Worm (Caenorhabditis elegans): ENCODE results near the gene F25E5.1.

F25E5.1 gene

DNA sequence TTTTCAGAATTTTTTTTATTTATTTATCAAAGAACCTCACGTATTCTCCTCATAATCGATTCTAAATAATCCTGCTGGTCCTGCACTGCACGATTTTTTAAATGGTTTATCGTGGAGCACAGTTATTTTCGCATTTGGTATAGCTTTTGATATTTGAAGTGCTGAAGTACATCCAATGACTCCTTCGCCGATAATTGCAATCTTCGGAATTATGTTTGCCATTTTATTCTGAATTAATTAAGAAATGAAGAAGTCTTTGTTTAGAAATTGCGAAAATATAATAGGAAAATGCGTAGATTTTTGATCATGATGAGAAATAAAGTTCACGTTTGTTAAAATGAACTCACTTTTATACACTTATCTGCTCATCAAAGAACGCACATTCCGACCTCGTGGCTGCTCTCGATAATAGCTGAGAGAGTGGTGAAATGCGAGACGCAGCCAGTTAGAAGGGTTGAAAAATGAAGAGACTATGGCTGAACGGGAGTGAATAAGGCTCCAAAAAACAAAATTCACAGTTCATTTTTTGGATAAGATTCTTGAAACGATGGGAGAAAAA lies 30.8 kb upstream of the F25E5.1 start:
- TF ChIP-seq C34F6.9 (tag; optimal IDR thresholded peaks at IDR 0.05) (peak; percentile 76), F13H6.1 (tag; optimal IDR thresholded peaks at IDR 0.05) (peak; percentile 64), dmd-4 (tag; optimal IDR thresholded peaks at IDR 0.05) (no peak), mdl-1 (tag; optimal IDR thresholded peaks at IDR 0.05) (peak; percentile 87 to 88), sma-9 (GFP tag; optimal IDR thresholded peaks at IDR 0.05) (peak; percentile 95), sma-9 (tag; optimal IDR thresholded peaks at IDR 0.05) (no peak), sem-4 (tag; optimal IDR thresholded peaks at IDR 0.05) (peak; percentile 46), snpc-4 (tag; optimal IDR thresholded peaks at IDR 0.05) (no peak), Y55F3AM.14 (GFP tag; optimal IDR thresholded peaks at IDR 0.05) (no peak), ama-1 (optimal IDR thresholded peaks at IDR 0.05) (peak; percentile 88), lin-39 (tag; optimal IDR thresholded peaks at IDR 0.05) (no peak), fos-1 (tag; optimal IDR thresholded peaks at IDR 0.05) (peak; percentile 49), skn-1 (tag; optimal IDR thresholded peaks at IDR 0.05) (peak; percentile 34), ztf-4 (tag; optimal IDR thresholded peaks at IDR 0.05) (peak; percentile 6), crh-2 (tag; optimal IDR thresholded peaks at IDR 0.05) (peak; percentile 78), nhr-129 (tag; optimal IDR thresholded peaks at IDR 0.05) (peak; percentile 48), blmp-1 (tag; optimal IDR thresholded peaks at IDR 0.05; ENCODE audit: insufficient read depth) (no peak), egl-27 (tag; optimal IDR thresholded peaks at IDR 0.05) (no peak), ztf-1 (GFP tag; conservative IDR thresholded peaks at IDR 0.05) (no peak), zag-1 (tag; optimal IDR thresholded peaks at IDR 0.05) (peak; percentile 37), lsy-2 (tag; optimal IDR thresholded peaks at IDR 0.05) (peak in 1 of 2 experiments; percentile 71), gmeb-1 (tag; optimal IDR thresholded peaks at IDR 0.05) (peak; percentile 16)

DNA sequence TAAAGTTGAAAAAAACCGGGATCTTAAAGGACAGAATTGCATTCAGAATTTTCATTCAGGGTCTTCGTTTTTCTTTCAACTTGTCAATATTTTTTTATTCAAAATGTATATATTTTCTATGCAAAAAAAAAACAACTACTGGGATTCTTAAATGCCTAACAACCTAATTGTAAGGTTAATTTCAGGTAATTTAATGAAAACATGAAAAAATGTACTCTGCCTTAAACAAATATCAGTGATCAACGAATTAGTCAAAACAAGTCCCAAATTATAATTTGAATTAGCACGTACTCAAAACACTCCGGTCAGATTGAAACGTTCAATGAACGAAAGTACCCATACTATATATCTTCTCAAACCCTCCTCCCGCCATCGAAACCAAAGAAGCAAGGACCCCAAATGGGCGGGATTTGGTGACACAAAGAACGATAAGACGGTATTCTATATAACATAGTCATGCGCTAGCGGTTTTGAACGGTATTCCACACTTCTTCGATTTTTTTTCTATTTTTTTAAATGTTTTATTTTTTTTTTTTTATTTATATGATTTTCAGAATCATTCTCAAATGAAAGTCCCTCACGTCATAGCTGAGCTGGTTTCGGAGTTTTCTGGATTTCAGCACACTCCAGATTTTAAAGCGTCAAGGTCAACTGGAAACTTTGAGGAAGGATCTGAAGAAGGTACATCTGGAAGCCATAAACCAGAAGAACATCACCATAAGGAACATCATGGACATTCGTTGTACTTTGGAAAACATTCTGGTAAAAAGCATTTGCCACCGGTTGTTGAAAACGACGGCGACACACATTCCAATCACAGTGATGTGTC lies 30.1 kb upstream of the F25E5.1 start, which contains the start of the genes ddo-2 and F25E5.8:
ddo-2 (minus strand) TSS at position 330 of the 829 bp plus-strand sequence.
F25E5.8 (plus strand) TSS at position 555 of the 829 bp plus-strand sequence.
- TF ChIP-seq mbf-1 (tag; optimal IDR thresholded peaks at IDR 0.05), result no peak
- TF ChIP-seq nhr-21 (tag; optimal IDR thresholded peaks at IDR 0.05), result peak; percentile 30
- TF ChIP-seq aly-2 (tag; optimal IDR thresholded peaks at IDR 0.05), result no peak
- TF ChIP-seq gmeb-1 (tag; optimal IDR thresholded peaks at IDR 0.05), result no peak
- no peak for TF ChIP-seq nhr-12 (tag; optimal IDR thresholded peaks at IDR 0.05)
- TF ChIP-seq mab-5 (tag; optimal IDR thresholded peaks at IDR 0.05), result no peak
- no peak for TF ChIP-seq ceh-82 (tag; optimal IDR thresholded peaks at IDR 0.05)
- peak; percentile 38 for TF ChIP-seq blmp-1 (tag; optimal IDR thresholded peaks at IDR 0.05; ENCODE audit: insufficient read depth)
- TF ChIP-seq ama-1 (optimal IDR thresholded peaks at IDR 0.05), result peak; percentile 87
- TF ChIP-seq nhr-23 (tag; optimal IDR thresholded peaks at IDR 0.05), result no peak
- TF ChIP-seq sem-4 (tag; optimal IDR thresholded peaks at IDR 0.05), result peak; percentile 1
- TF ChIP-seq alr-1 (tag; optimal IDR thresholded peaks at IDR 0.05), result no peak
- peak; percentile 59 for TF ChIP-seq nhr-25 (tag; optimal IDR thresholded peaks at IDR 0.05)
- no peak for TF ChIP-seq lin-11 (tag; optimal IDR thresholded peaks at IDR 0.05)
- TF ChIP-seq sma-3 (GFP tag; optimal IDR thresholded peaks at IDR 0.05), result peak; percentile 20
- TF ChIP-seq ztf-1 (GFP tag; conservative IDR thresholded peaks at IDR 0.05), result no peak
- no peak for TF ChIP-seq crh-2 (tag; optimal IDR thresholded peaks at IDR 0.05)
- TF ChIP-seq ztf-4 (tag; optimal IDR thresholded peaks at IDR 0.05), result no peak

DNA sequence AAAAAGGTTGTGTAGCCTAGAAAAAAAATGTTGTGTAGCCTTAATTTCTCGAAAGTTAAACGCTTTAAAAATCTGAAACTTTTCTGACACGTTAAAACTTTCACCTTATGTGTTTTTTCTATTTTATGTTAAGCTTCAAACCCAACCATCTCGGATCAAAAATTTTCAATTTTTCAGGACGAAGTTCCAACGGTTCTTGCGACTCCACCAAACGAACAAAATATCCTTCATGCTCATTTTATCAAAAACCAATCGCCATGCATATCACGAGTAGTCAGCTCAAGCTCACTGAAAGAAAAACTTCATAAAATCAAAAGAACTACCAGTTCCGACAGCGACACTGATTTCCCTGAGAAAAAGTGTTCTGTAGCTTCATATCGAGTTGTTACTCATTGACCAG lies 29.2 kb upstream of the F25E5.1 start:
- TF ChIP-seq Y55F3AM.14 (GFP tag; optimal IDR thresholded peaks at IDR 0.05) (no peak), lin-11 (tag; optimal IDR thresholded peaks at IDR 0.05) (no peak), sma-3 (GFP tag; optimal IDR thresholded peaks at IDR 0.05) (no peak), ceh-16 (tag; optimal IDR thresholded peaks at IDR 0.05) (no peak), egl-27 (tag; optimal IDR thresholded peaks at IDR 0.05) (no peak), crh-2 (tag; optimal IDR thresholded peaks at IDR 0.05) (no peak), R02D3.7 (tag; optimal IDR thresholded peaks at IDR 0.05) (no peak), dmd-4 (tag; optimal IDR thresholded peaks at IDR 0.05) (no peak), snpc-4 (tag; optimal IDR thresholded peaks at IDR 0.05) (no peak), unc-55 (GFP tag; optimal IDR thresholded peaks at IDR 0.05) (no peak), ama-1 (optimal IDR thresholded peaks at IDR 0.05) (no peak), fos-1 (tag; optimal IDR thresholded peaks at IDR 0.05) (no peak), C34F6.9 (tag; optimal IDR thresholded peaks at IDR 0.05) (no peak), nhr-12 (tag; optimal IDR thresholded peaks at IDR 0.05) (no peak), nhr-6 (tag; optimal IDR thresholded peaks at IDR 0.05) (no peak), ztf-4 (tag; optimal IDR thresholded peaks at IDR 0.05) (no peak)
